Fruit fly (Drosophila melanogaster): ENCODE measurements around the gene Lk6.

dm6 chr3R:11735337-11735736 lies 28.9 kb downstream of the Lk6 start, which contains the start of gene CG14721:
- no peak for TF ChIP-seq Clk (GFP tag; optimal IDR thresholded peaks at IDR 0.05)
- TF ChIP-seq CG7045 (GFP tag; optimal IDR thresholded peaks at IDR 0.05), result peak; percentile 4
- TF ChIP-seq CG14711 (tag; optimal IDR thresholded peaks at IDR 0.05), result peak; percentile 7
- no peak for TF ChIP-seq kay (GFP tag; ENCODE audit: borderline replicate concordance)
- no peak for TF ChIP-seq CG7101 (tag; optimal IDR thresholded peaks at IDR 0.05)
- TF ChIP-seq Mnt (GFP tag; optimal IDR thresholded peaks at IDR 0.05), result peak; percentile 50
- TF ChIP-seq bab1 (GFP tag; optimal IDR thresholded peaks at IDR 0.05), result peak; percentile 61

Data from whole organism, adult.